Fruit fly (Drosophila melanogaster) whole organism, embryonic: Measurements from ENCODE around the gene CG10185.

Experiments used
- CG14050 ChIP-seq: fragments of 200-800 bp; sonication (Bioruptor generic); IDR thresholded peaks from 3 replicates; pipeline ENCODE4 v1.3.6; 2022; ENCODE audit warnings: missing biosample characterization, missing genetic modification characterization
- CG6254 ChIP-seq: fragments of 200-800 bp; sonication (Bioruptor generic); optimal IDR thresholded peaks from 3 replicates; lab custom pipeline; 2017; ENCODE audit warnings: mild to moderate bottlenecking, missing biosample characterization, missing genetic modification reagents, missing genetic modification characterization
- CG6689 ChIP-seq: fragments of 200-800 bp; sonication (Bioruptor generic); IDR thresholded peaks from 2 replicates; pipeline ENCODE4 v1.3.6; 2022; ENCODE audit warnings: missing biosample characterization, missing genetic modification characterization
- CG7928 ChIP-seq: fragments of 200-800 bp; sonication (Bioruptor generic); optimal IDR thresholded peaks from 2 replicates; lab custom pipeline; 2017; ENCODE audit warnings: missing biosample characterization, mild to moderate bottlenecking, missing genetic modification characterization
- CTCF ChIP-seq: fragments of 200-800 bp; sonication (Bioruptor generic); optimal IDR thresholded peaks from 2 replicates; lab custom pipeline; 2017; ENCODE audit warnings: missing biosample characterization, mild to moderate bottlenecking, missing genetic modification characterization, moderate library complexity
- kay ChIP-seq: fragments of 200-800 bp; sonication (Bioruptor generic); optimal IDR thresholded peaks from 2 replicates; lab custom pipeline; 2016; ENCODE audit warnings: missing biosample characterization, missing genetic modification characterization
- unpg ChIP-seq: fragments of 200-800 bp; sonication (Bioruptor generic); optimal IDR thresholded peaks from 3 replicates; lab custom pipeline; 2018; ENCODE audit warnings: missing biosample characterization, mild to moderate bottlenecking, missing genetic modification characterization, moderate library complexity

DNA sequence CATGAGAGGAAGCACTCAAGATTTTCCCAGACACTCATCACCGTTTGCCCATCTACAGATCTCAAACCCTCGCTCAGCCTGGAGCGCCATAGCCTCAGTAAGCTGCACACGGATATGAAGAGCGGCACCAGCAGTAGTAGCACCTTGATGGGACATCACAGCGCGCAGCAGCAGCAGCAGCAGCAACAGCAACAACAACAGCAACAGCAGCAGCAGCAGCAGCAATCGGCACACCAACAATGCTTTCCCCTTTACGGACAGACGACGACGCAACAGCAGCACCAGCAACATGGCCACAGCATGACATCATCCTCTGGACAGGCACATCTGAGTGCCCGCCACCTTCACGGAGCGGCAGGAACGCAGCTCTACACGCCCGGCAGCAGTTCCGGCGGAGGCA lies 27.8 kb downstream of the CG10185 start:
- no peak for TF ChIP-seq CG7928 (GFP tag; lab: Kevin White, UChicago)
- TF ChIP-seq kay (GFP tag; lab: Kevin White, UChicago): no peak
- no peak for TF ChIP-seq CG14050 (GFP tag; lab: Robert Waterston, UW)
- TF ChIP-seq CTCF (GFP tag; lab: Kevin White, UChicago): no peak
- TF ChIP-seq unpg (GFP tag; lab: Kevin White, UChicago): no peak
- no peak for TF ChIP-seq CG6689 (GFP tag; lab: Robert Waterston, UW)
- no peak for TF ChIP-seq CG6254 (GFP tag; lab: Kevin White, UChicago)
